Worm (Caenorhabditis elegans) whole organism, L4/young adult: ENCODE measurements around the gene ubc-24.

Source experiments
- W03F9.2 ChIP-seq: fragments of 150-350 bp; optimal IDR thresholded peaks from 2 replicates; lab custom pipeline; 2014; ENCODE audit warnings: missing biosample characterization, missing genetic modification characterization
- dao-5 ChIP-seq: sonication (generic microtip); optimal IDR thresholded peaks from 2 replicates; lab custom pipeline; 2016; ENCODE audit warnings: missing genotype, missing genetic modification characterization, moderate library complexity, missing compliant biosample characterization
- him-1 ChIP-seq: sonication (generic microtip); optimal IDR thresholded peaks from 2 replicates; lab custom pipeline; 2016; ENCODE audit warnings: missing genotype, missing genetic modification reagents, missing genetic modification characterization, missing compliant biosample characterization

ce11 chrII:8440097-8440496 lies 34.7 kb downstream of the ubc-24 start:
- TF ChIP-seq dao-5 (tag; lab: Kevin White, UChicago) (no peak), W03F9.2 (no peak), him-1 (tag; lab: Kevin White, UChicago) (no peak)
